Fruit fly (Drosophila melanogaster): ENCODE data around the gene sro.

Gene sro

DNA sequence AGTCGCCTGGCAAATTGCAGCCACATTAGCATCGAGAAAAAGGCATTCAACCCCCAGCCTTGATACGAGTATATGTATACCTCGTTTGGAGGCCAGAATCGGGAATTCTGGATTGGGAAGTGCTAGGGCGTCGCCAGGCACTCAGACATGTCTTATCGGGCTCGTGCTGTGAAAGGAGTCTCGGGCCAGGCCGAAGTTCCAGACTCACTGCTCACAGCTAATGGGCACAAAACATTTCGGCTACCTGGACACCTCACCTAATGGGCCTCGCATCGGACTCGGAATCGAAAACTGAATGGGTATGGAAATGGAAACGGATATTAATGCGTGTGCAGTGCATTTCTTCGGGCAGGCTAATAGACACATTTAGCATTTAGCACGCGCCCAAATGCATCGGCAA lies 23.5 kb upstream of the sro start:
- no peak for TF ChIP-seq kay (GFP tag; ENCODE audit: borderline replicate concordance)

DNA sequence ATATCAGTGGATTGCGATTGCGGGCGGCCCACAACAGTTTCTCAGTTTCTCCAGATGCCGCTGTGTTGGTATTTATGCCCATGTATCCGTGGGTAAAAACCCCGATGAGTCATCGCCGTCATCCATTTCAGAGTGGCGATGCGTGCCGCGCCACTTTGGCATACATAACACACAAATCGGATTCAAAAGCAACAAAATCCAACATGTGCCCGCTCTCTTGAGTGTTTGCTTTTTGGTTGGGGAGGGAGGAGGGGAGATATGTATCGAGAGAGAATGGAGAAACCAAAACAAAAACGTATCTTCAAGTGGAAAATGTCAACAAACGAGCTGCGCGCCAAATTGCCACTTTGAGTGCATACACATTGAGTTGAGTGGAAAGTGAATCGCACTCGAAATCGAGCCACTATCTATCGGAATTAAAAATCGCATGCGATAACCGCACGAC lies 22.7 kb upstream of the sro start:
- TF ChIP-seq Mnt (GFP tag; optimal IDR thresholded peaks at IDR 0.05) (peak; percentile 87), CG12768 (GFP tag; optimal IDR thresholded peaks at IDR 0.05) (no peak), cic (GFP tag; optimal IDR thresholded peaks at IDR 0.05) (peak; percentile 86), Hr96 (GFP tag; optimal IDR thresholded peaks at IDR 0.05) (no peak), CG33017 (tag; optimal IDR thresholded peaks at IDR 0.05) (peak; percentile 20), Crg-1 (GFP tag; optimal IDR thresholded peaks at IDR 0.05) (no peak)

DNA sequence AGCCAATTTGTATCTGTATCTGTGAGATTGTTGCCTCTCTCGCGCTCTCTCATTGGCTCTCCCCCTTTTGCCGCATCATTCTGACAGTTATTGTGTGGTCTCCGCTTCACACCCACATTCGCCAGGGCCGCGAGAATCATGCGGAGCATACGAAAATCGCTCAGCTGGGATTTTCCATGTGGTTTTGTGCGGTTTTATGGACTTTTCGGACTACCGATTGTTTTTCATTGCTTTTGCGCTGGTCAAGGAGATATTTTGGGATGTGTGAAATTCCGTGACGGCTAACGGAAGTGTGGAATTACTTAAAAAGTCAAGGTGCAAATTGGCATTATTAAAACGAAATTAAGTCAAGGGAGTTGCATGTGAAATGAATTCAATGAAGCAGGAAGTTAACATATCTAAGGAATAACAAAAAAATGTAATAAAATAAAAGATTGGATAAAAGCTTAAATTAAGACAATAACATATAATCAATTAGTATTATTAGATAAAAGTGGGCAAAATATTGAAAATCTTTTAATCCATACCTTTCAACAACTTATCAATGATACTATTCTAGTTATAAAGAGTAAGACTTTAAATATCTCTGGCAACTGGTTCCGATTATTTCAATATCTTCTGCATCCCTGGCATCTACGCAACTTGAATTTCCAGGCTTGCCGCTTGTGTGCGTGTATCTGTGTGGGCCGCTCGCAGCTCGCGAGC lies 22.2 kb upstream of the sro start:
- TF ChIP-seq ovo (GFP tag; optimal IDR thresholded peaks at IDR 0.05) (peak; percentile 5), Hr96 (GFP tag; optimal IDR thresholded peaks at IDR 0.05) (peak; percentile 59), cnc (optimal IDR thresholded peaks at IDR 0.05) (peak in 1 of 2 experiments; percentile 89), CG1620 (GFP tag; optimal IDR thresholded peaks at IDR 0.05) (no peak), CG7101 (tag; optimal IDR thresholded peaks at IDR 0.05) (no peak), tj (GFP tag; optimal IDR thresholded peaks at IDR 0.05) (peak; percentile 16), Clk (GFP tag; optimal IDR thresholded peaks at IDR 0.05) (no peak), CG7045 (GFP tag; optimal IDR thresholded peaks at IDR 0.05) (peak; percentile 50), Mnt (GFP tag; optimal IDR thresholded peaks at IDR 0.05) (no peak), CG11617 (GFP tag; optimal IDR thresholded peaks at IDR 0.05) (peak; percentile 29), CG12768 (GFP tag; optimal IDR thresholded peaks at IDR 0.05) (no peak), bab1 (GFP tag; optimal IDR thresholded peaks at IDR 0.05) (no peak), CG14711 (tag; optimal IDR thresholded peaks at IDR 0.05) (no peak), cic (GFP tag; optimal IDR thresholded peaks at IDR 0.05) (no peak), toe (GFP tag; optimal IDR thresholded peaks at IDR 0.05) (peak; percentile 19), CG33017 (tag; optimal IDR thresholded peaks at IDR 0.05) (no peak), pad (GFP tag; optimal IDR thresholded peaks at IDR 0.05) (peak; percentile 46), CG5204 (GFP tag; optimal IDR thresholded peaks at IDR 0.05) (peak; percentile 36)

DNA sequence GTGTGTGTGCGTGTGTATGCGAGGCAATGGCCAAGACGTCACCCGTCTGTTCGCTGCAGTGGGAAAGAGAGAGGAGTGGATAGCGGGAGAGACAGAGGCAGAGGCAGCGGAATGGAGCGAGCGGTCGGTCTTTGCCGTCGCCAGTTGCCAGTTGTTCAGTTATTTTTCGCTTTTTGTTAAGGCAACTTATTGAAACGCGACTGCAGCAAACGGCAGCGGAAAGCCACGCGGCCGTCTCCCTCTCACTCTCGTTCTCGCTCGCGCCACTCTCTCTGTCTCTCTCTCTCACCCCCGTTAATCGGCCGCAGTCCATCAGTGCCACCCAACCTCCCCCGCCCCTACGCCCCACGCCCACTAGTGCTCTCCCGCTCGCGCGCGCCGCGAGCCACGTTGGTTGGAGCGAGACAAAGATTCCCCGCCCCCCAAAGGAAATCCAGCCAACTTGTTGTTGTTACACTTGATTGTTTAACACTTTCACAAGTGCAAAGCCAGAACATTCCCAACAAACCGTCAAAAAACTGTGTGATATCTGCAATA lies 21.5 kb upstream of the sro start:
- TF ChIP-seq bab1 (GFP tag; optimal IDR thresholded peaks at IDR 0.05), result peak; percentile 23
- no peak for TF ChIP-seq CG1620 (GFP tag; optimal IDR thresholded peaks at IDR 0.05)
- peak; percentile 83 for TF ChIP-seq tj (GFP tag; optimal IDR thresholded peaks at IDR 0.05)
- TF ChIP-seq Mnt (GFP tag; optimal IDR thresholded peaks at IDR 0.05), result peak; percentile 79
- peak; percentile 91 for TF ChIP-seq CG12768 (GFP tag; optimal IDR thresholded peaks at IDR 0.05)
- TF ChIP-seq pad (GFP tag; optimal IDR thresholded peaks at IDR 0.05), result peak; percentile 73
- TF ChIP-seq cnc (optimal IDR thresholded peaks at IDR 0.05), result no peak
- peak; percentile 88 for TF ChIP-seq cic (GFP tag; optimal IDR thresholded peaks at IDR 0.05)
- TF ChIP-seq CG7101 (tag; optimal IDR thresholded peaks at IDR 0.05), result peak; percentile 5
- TF ChIP-seq toe (GFP tag; optimal IDR thresholded peaks at IDR 0.05), result no peak
- TF ChIP-seq CG33017 (tag; optimal IDR thresholded peaks at IDR 0.05), result peak; percentile 50
- TF ChIP-seq ovo (GFP tag; optimal IDR thresholded peaks at IDR 0.05), result peak; percentile 49

DNA sequence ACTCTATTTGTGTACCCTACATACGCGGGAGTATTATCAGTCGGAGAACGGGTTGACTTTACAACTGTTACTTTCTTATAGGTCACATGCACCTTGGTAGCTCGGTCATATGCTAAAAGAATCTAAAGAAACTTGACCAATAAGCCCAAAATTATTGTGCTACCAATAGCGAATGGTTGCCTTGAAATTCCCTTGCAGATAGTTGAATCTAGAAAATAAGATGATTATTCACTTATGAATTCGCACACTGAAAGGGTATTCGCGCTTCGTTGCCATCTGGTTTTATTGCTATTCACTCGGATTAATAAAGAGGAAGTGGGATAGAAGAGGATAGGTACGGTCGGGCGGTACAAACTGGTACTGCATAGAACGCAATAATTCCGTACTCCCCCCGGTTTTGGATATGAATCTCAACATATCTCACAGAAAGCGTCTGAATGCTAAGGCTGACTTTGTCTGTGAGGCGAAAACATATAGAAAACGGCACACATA lies 20.5 kb upstream of the sro start:
- TF ChIP-seq kay (GFP tag; ENCODE audit: borderline replicate concordance), result no peak
- TF ChIP-seq cnc (optimal IDR thresholded peaks at IDR 0.05), result peak in 1 of 2 experiments; percentile 8
- TF ChIP-seq CG1620 (GFP tag; optimal IDR thresholded peaks at IDR 0.05), result peak; percentile 62
- peak; percentile 66 for TF ChIP-seq Clk (GFP tag; optimal IDR thresholded peaks at IDR 0.05)
- TF ChIP-seq CG7045 (GFP tag; optimal IDR thresholded peaks at IDR 0.05), result peak; percentile 86
- peak; percentile 84 for TF ChIP-seq CG7101 (tag; optimal IDR thresholded peaks at IDR 0.05)
- no peak for TF ChIP-seq cic (GFP tag; optimal IDR thresholded peaks at IDR 0.05)
- TF ChIP-seq CG14711 (tag; optimal IDR thresholded peaks at IDR 0.05), result peak; percentile 55
- TF ChIP-seq CG12768 (GFP tag; optimal IDR thresholded peaks at IDR 0.05), result peak; percentile 83
- TF ChIP-seq Mnt (GFP tag; optimal IDR thresholded peaks at IDR 0.05), result peak; percentile 34
- peak; percentile 69 for TF ChIP-seq ovo (GFP tag; optimal IDR thresholded peaks at IDR 0.05)
- peak; percentile 59 for TF ChIP-seq bab1 (GFP tag; optimal IDR thresholded peaks at IDR 0.05)
- peak; percentile 93 for TF ChIP-seq CG5204 (GFP tag; optimal IDR thresholded peaks at IDR 0.05)
- peak; percentile 63 for TF ChIP-seq tj (GFP tag; optimal IDR thresholded peaks at IDR 0.05)
- peak; percentile 75 for TF ChIP-seq Hr96 (GFP tag; optimal IDR thresholded peaks at IDR 0.05)
- peak; percentile 36 for TF ChIP-seq pad (GFP tag; optimal IDR thresholded peaks at IDR 0.05)
- TF ChIP-seq Crg-1 (GFP tag; optimal IDR thresholded peaks at IDR 0.05), result no peak
- peak; percentile 74 for TF ChIP-seq CG33017 (tag; optimal IDR thresholded peaks at IDR 0.05)
- TF ChIP-seq CG11617 (GFP tag; optimal IDR thresholded peaks at IDR 0.05), result peak; percentile 88
- peak; percentile 87 for TF ChIP-seq toe (GFP tag; optimal IDR thresholded peaks at IDR 0.05)

DNA sequence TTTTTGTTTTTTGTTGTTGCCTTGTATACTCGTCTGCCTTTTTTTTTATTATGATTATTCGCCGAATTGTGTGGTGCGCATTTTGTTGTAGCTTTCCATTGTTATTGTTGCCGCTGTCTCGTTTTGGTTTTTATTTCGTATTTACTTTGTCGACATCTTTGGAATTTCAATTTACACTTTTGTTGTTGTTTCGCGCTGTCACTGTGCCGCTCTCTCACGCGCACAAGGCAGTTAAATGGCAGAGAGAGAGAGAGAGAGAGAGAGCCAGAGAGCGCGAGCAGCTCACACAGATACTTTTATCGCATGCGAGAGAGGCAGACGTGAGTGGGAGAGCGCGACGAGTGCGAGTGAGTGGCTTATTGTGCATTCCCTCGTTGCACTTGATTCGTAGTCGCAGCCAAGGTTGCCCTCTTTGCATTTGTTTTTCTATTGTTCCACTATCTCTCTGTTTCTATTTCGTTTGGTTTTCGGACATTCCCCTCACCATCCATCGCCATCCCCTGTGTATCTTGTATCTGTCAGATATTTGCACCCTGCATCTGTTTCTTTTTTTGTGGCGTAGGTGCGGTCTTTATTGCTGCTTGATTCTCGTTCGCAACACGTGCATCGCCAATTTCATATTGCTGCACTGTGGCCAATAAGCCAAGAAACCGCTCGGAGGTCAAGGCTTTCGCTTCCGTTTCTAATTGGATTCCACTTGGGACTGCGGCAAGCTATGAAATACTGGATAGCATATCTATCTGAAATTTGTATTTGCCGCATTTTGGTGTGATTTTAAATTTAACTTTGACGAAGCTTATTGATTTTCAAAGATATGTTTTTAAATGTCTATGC lies 19.8 kb upstream of the sro start:
- TF ChIP-seq bab1 (GFP tag; optimal IDR thresholded peaks at IDR 0.05) (no peak), cic (GFP tag; optimal IDR thresholded peaks at IDR 0.05) (peak; percentile 58), CG1620 (GFP tag; optimal IDR thresholded peaks at IDR 0.05) (no peak), Hr96 (GFP tag; optimal IDR thresholded peaks at IDR 0.05) (no peak), Crg-1 (GFP tag; optimal IDR thresholded peaks at IDR 0.05) (peak; percentile 38), CG7101 (tag; optimal IDR thresholded peaks at IDR 0.05) (no peak), pad (GFP tag; optimal IDR thresholded peaks at IDR 0.05) (no peak), cnc (optimal IDR thresholded peaks at IDR 0.05) (no peak), kay (GFP tag; ENCODE audit: borderline replicate concordance) (no peak), Mnt (GFP tag; optimal IDR thresholded peaks at IDR 0.05) (peak; percentile 62), tj (GFP tag; optimal IDR thresholded peaks at IDR 0.05) (no peak), CG12768 (GFP tag; optimal IDR thresholded peaks at IDR 0.05) (peak; percentile 8), CG5204 (GFP tag; optimal IDR thresholded peaks at IDR 0.05) (no peak), ovo (GFP tag; optimal IDR thresholded peaks at IDR 0.05) (no peak), CG14711 (tag; optimal IDR thresholded peaks at IDR 0.05) (peak; percentile 68), toe (GFP tag; optimal IDR thresholded peaks at IDR 0.05) (no peak), CG33017 (tag; optimal IDR thresholded peaks at IDR 0.05) (no peak), CG11617 (GFP tag; optimal IDR thresholded peaks at IDR 0.05) (no peak), CG7045 (GFP tag; optimal IDR thresholded peaks at IDR 0.05) (no peak), Clk (GFP tag; optimal IDR thresholded peaks at IDR 0.05) (no peak)

Data from whole organism, adult.